Worm (Caenorhabditis elegans) whole organism, L3 larva: ENCODE measurements around the gene acs-20.

Source experiments
- ZK546.5 ChIP-seq: sonication (generic microtip); optimal IDR thresholded peaks from 2 replicates; lab custom pipeline; 2017; ENCODE audit warnings: missing biosample characterization, missing genetic modification characterization
- aly-2 ChIP-seq: fragments of 150-350 bp; optimal IDR thresholded peaks from 2 replicates; lab custom pipeline; 2014; ENCODE audit warnings: missing biosample characterization, missing genetic modification characterization
- ama-1 ChIP-seq: fragments of 150-350 bp; optimal IDR thresholded peaks from 2 replicates; lab custom pipeline; 2018
- ceh-9 ChIP-seq: sonication (generic microtip); optimal IDR thresholded peaks from 2 replicates; lab custom pipeline; 2018; ENCODE audit warnings: missing biosample characterization, missing genetic modification characterization
- egl-27 ChIP-seq: sonication (generic microtip); optimal IDR thresholded peaks from 4 replicates; lab custom pipeline; 2017; ENCODE audit warnings: missing biosample characterization, missing genetic modification reagents, missing genetic modification characterization
- egl-5 ChIP-seq: fragments of 150-350 bp; optimal IDR thresholded peaks from 2 replicates; lab custom pipeline; 2017; ENCODE audit warnings: missing biosample characterization, missing genetic modification reagents, missing genetic modification characterization, inconsistent platforms
- elt-1 ChIP-seq: fragments of 150-350 bp; optimal IDR thresholded peaks from 2 replicates; lab custom pipeline; 2014; ENCODE audit warnings: missing biosample characterization, missing genetic modification characterization
- elt-2 ChIP-seq: sonication (generic microtip); optimal IDR thresholded peaks from 2 replicates; lab custom pipeline; 2016; ENCODE audit warnings: missing genetic modification reagents, mild to moderate bottlenecking, missing genetic modification characterization, missing compliant biosample characterization
- elt-3 ChIP-seq, 3 experiments: fragments of 150-350 bp in 1 of 3; sonication (generic microtip) in 2 of 3; optimal IDR thresholded peaks; 2 replicates in 2 of 3; 4 replicates in 1 of 3; lab custom pipeline; 2014 to 2017; ENCODE audit warnings: missing biosample characterization in 3 of 3, missing genetic modification characterization in 3 of 3
- fkh-10 ChIP-seq: sonication (generic microtip); optimal IDR thresholded peaks from 2 replicates; lab custom pipeline; 2017; ENCODE audit warnings: missing biosample characterization, missing genetic modification reagents, missing genetic modification characterization
- fkh-2 ChIP-seq: fragments of 150-350 bp; optimal IDR thresholded peaks from 2 replicates; lab custom pipeline; 2014; ENCODE audit warnings: missing biosample characterization, missing genetic modification reagents, missing genetic modification characterization
- hmg-11 ChIP-seq: sonication (generic microtip); optimal IDR thresholded peaks from 2 replicates; lab custom pipeline; 2016; ENCODE audit warnings: missing genetic modification characterization, missing compliant biosample characterization
- jun-1 ChIP-seq: fragments of 150-350 bp; optimal IDR thresholded peaks from 2 replicates; lab custom pipeline; 2014; ENCODE audit warnings: missing biosample characterization, missing genetic modification reagents, missing genetic modification characterization
- lin-15B ChIP-seq: fragments of 150-350 bp; optimal IDR thresholded peaks from 2 replicates; lab custom pipeline; 2014; ENCODE audit warnings: missing biosample characterization, missing genetic modification characterization
- lin-39 ChIP-seq: fragments of 150-350 bp; optimal IDR thresholded peaks from 2 replicates; lab custom pipeline; 2018; ENCODE audit warnings: missing biosample characterization, missing genetic modification reagents, missing genetic modification characterization
- lsy-12 ChIP-seq: sonication (generic microtip); optimal IDR thresholded peaks from 2 replicates; lab custom pipeline; 2016; ENCODE audit warnings: mild to moderate bottlenecking, missing genetic modification characterization, missing compliant biosample characterization
- mdl-1 ChIP-seq: fragments of 150-350 bp; optimal IDR thresholded peaks from 2 replicates; lab custom pipeline; 2014; ENCODE audit warnings: missing biosample characterization, missing genetic modification characterization
- nfya-1 ChIP-seq: sonication (generic microtip); optimal IDR thresholded peaks from 2 replicates; lab custom pipeline; 2017; ENCODE audit warnings: missing genetic modification characterization, mild to moderate bottlenecking, missing compliant biosample characterization, antibody characterized with exemption, moderate library complexity; ENCODE audit not compliant: insufficient read depth
- nhr-11 ChIP-seq: fragments of 150-350 bp; optimal IDR thresholded peaks from 2 replicates; lab custom pipeline; 2014; ENCODE audit warnings: missing biosample characterization, missing genetic modification characterization
- nhr-23 ChIP-seq: fragments of 150-350 bp; optimal IDR thresholded peaks from 2 replicates; lab custom pipeline; 2014; ENCODE audit warnings: missing biosample characterization, missing genetic modification reagents, missing genetic modification characterization
- nhr-237 ChIP-seq: fragments of 150-350 bp; optimal IDR thresholded peaks from 2 replicates; lab custom pipeline; 2014; ENCODE audit warnings: missing biosample characterization, missing genetic modification characterization
- nhr-25 ChIP-seq: sonication (generic microtip); optimal IDR thresholded peaks from 2 replicates; lab custom pipeline; 2017; ENCODE audit warnings: missing biosample characterization, missing genetic modification characterization
- nhr-28 ChIP-seq: fragments of 150-350 bp; optimal IDR thresholded peaks from 2 replicates; lab custom pipeline; 2014; ENCODE audit warnings: missing biosample characterization, missing genetic modification characterization
- nhr-43 ChIP-seq: sonication (generic microtip); optimal IDR thresholded peaks from 2 replicates; lab custom pipeline; 2016; ENCODE audit warnings: mild to moderate bottlenecking, missing genetic modification characterization, missing compliant biosample characterization; ENCODE audit not compliant: poor library complexity, severe bottlenecking
- nhr-67 ChIP-seq: fragments of 150-350 bp; optimal IDR thresholded peaks from 2 replicates; lab custom pipeline; 2014; ENCODE audit warnings: missing biosample characterization, missing genetic modification characterization
- nhr-76 ChIP-seq: fragments of 150-350 bp; sonication (generic microtip); optimal IDR thresholded peaks from 5 replicates; lab custom pipeline; 2014; ENCODE audit warnings: missing biosample characterization, missing genetic modification characterization
- nhr-77 ChIP-seq: fragments of 150-350 bp; optimal IDR thresholded peaks from 2 replicates; lab custom pipeline; 2014; ENCODE audit warnings: missing biosample characterization, missing genetic modification characterization
- pha-4 ChIP-seq: fragments of 150-350 bp; optimal IDR thresholded peaks from 2 replicates; lab custom pipeline; 2014; ENCODE audit warnings: missing biosample characterization, missing genetic modification reagents, missing genetic modification characterization
- pqm-1 ChIP-seq: fragments of 150-350 bp; optimal IDR thresholded peaks from 2 replicates; lab custom pipeline; 2017; ENCODE audit warnings: missing biosample characterization, missing genetic modification characterization, inconsistent platforms
- skn-1 ChIP-seq: fragments of 150-350 bp; optimal IDR thresholded peaks from 2 replicates; lab custom pipeline; 2014; ENCODE audit warnings: missing biosample characterization, missing genetic modification characterization
- snpc-4 ChIP-seq: fragments of 150-350 bp; optimal IDR thresholded peaks from 2 replicates; lab custom pipeline; 2014; ENCODE audit warnings: missing biosample characterization, missing genetic modification characterization
- unc-39 ChIP-seq: sonication (generic microtip); optimal IDR thresholded peaks from 4 replicates; lab custom pipeline; 2017; ENCODE audit warnings: missing biosample characterization, missing genetic modification characterization
- unc-62 ChIP-seq: fragments of 150-350 bp; sonication (generic microtip); optimal IDR thresholded peaks from 4 replicates; lab custom pipeline; 2014; ENCODE audit warnings: missing biosample characterization, missing genetic modification reagents, missing genetic modification characterization
- ztf-11 ChIP-seq: fragments of 150-350 bp; optimal IDR thresholded peaks from 2 replicates; lab custom pipeline; 2014; ENCODE audit warnings: missing biosample characterization, missing genetic modification characterization
- ztf-4 ChIP-seq: fragments of 150-350 bp; optimal IDR thresholded peaks from 2 replicates; lab custom pipeline; 2014; ENCODE audit warnings: missing biosample characterization, missing genetic modification characterization

Gene acs-20

ce11 chrIV:12428467-12428866 is 30.0 kb upstream of the acs-20 start, which contains the start of gene col-130:
Gene col-130 (minus strand): TSS chrIV:12428516.
- TF ChIP-seq mdl-1 (no peak), nhr-43 (tag; lab: Kevin White, UChicago) (no peak), ceh-9 (tag; lab: Kevin White, UChicago) (no peak), skn-1 (no peak), jun-1 (tag; lab: Kevin White, UChicago) (no peak), snpc-4 (no peak), aly-2 (no peak), nhr-67 (tag; lab: Kevin White, UChicago) (no peak), lin-39 (no peak), unc-39 (tag; lab: Kevin White, UChicago) (no peak), ztf-4 (tag; lab: Kevin White, UChicago) (no peak), fkh-2 (tag; lab: Kevin White, UChicago) (no peak), ztf-11 (tag; lab: Kevin White, UChicago) (no peak), pqm-1 (tag; lab: Kevin White, UChicago) (no peak), pha-4 (tag; lab: Kevin White, UChicago) (no peak), nhr-23 (tag; lab: Kevin White, UChicago) (no peak), nhr-25 (tag; lab: Kevin White, UChicago) (no peak), lin-15B (tag; lab: Kevin White, UChicago) (no peak), unc-62 (no peak), nhr-237 (tag; lab: Kevin White, UChicago) (no peak)

- TF ChIP-seq egl-27 (tag; lab: Kevin White, UChicago) (no peak), fkh-2 (tag; lab: Kevin White, UChicago) (no peak), egl-5 (tag; lab: Kevin White, UChicago) (no peak), nhr-76 (tag; lab: Kevin White, UChicago) (no peak), ceh-9 (tag; lab: Kevin White, UChicago) (no peak), nhr-67 (tag; lab: Kevin White, UChicago) (no peak), lsy-12 (tag; lab: Kevin White, UChicago) (no peak)
Measured at ce11 chrIV:12427687-12428284, 29.3 kb upstream of the acs-20 start.

ce11 chrIV:12425595-12425994 is 27.1 kb upstream of the acs-20 start:
- no peak for TF ChIP-seq ama-1 (lab: Kevin White, UChicago)
- no peak for TF ChIP-seq egl-5 (tag; lab: Kevin White, UChicago)
- no peak for TF ChIP-seq egl-27 (tag; lab: Kevin White, UChicago)
- TF ChIP-seq ZK546.5 (tag; lab: Kevin White, UChicago): no peak
- TF ChIP-seq nfya-1: peak; percentile 55
- no peak for TF ChIP-seq elt-3 (tag; optimal IDR thresholded peaks at IDR 0.05; lab: Kevin White, UChicago)
- TF ChIP-seq fkh-10 (GFP tag; lab: Kevin White, UChicago): no peak
- TF ChIP-seq pha-4 (tag; lab: Kevin White, UChicago): no peak
- no peak for TF ChIP-seq nhr-28
- peak; percentile 87 for TF ChIP-seq lin-39
- TF ChIP-seq nhr-77: no peak
- no peak for TF ChIP-seq fkh-2 (tag; lab: Kevin White, UChicago)
- TF ChIP-seq skn-1: no peak
- no peak for TF ChIP-seq nhr-11 (tag; lab: Kevin White, UChicago)
- TF ChIP-seq unc-62: peak; percentile 67
- no peak for TF ChIP-seq nhr-43 (tag; lab: Kevin White, UChicago)
- TF ChIP-seq elt-1 (tag; lab: Kevin White, UChicago): no peak

ce11 chrIV:12420455-12420854 is 21.9 kb upstream of the acs-20 start, which contains the start of gene ugt-65:
Gene ugt-65 (plus strand): TSS chrIV:12420683.
- peak; percentile 93 for TF ChIP-seq elt-2
- TF ChIP-seq hmg-11 (tag; lab: Kevin White, UChicago): no peak
- TF ChIP-seq pha-4 (tag; lab: Kevin White, UChicago): peak; percentile 24
- peak; percentile 85 for TF ChIP-seq pqm-1 (tag; lab: Kevin White, UChicago)
